Worm (Caenorhabditis elegans) whole organism, young adult: ENCODE measurements around the gene B0244.10.

Experiments used
- C06A6.2 ChIP-seq: fragments of 200-800 bp; sonication (Bioruptor generic); conservative IDR thresholded peaks from 2 replicates; pipeline ENCODE4 v1.3.6; 2022; ENCODE audit warnings: missing genetic modification characterization, missing compliant biosample characterization
- C17E4.6 ChIP-seq: fragments of 200-800 bp; sonication (Bioruptor generic); IDR thresholded peaks from 2 replicates; pipeline ENCODE4 v1.3.6; 2022; ENCODE audit warnings: missing genetic modification reagents, missing genetic modification characterization, missing compliant biosample characterization
- F23B12.7 ChIP-seq: sonication (generic microtip); optimal IDR thresholded peaks from 2 replicates; lab custom pipeline; 2017; ENCODE audit warnings: missing genetic modification characterization, mild to moderate bottlenecking, missing compliant biosample characterization, antibody characterized with exemption, moderate library complexity; ENCODE audit not compliant: insufficient read depth
- F39B2.1 ChIP-seq: fragments of 200-800 bp; sonication (Bioruptor generic); IDR thresholded peaks from 2 replicates; pipeline ENCODE4 v1.3.6; 2022; ENCODE audit warnings: missing genetic modification reagents, missing genetic modification characterization, missing compliant biosample characterization
- F57C9.4 ChIP-seq: sonication (generic microtip); optimal IDR thresholded peaks from 2 replicates; lab custom pipeline; 2017; ENCODE audit warnings: mild to moderate bottlenecking, missing genetic modification characterization, missing compliant biosample characterization
- Y53G8AR.9 ChIP-seq: fragments of 200-800 bp; sonication (Bioruptor generic); conservative IDR thresholded peaks from 2 replicates; pipeline ENCODE4 v1.3.6; 2022; ENCODE audit warnings: missing genetic modification reagents, missing genetic modification characterization, missing compliant biosample characterization
- Y79H2A.3 ChIP-seq: fragments of 200-800 bp; sonication (Bioruptor generic); conservative IDR thresholded peaks from 2 replicates; pipeline ENCODE4 v1.3.6; 2022; ENCODE audit warnings: missing genetic modification reagents, missing genetic modification characterization, missing compliant biosample characterization
- Y95B8A.8 ChIP-seq: fragments of 200-800 bp; sonication (Bioruptor generic); IDR thresholded peaks from 2 replicates; pipeline ENCODE4 v1.3.6; 2022; ENCODE audit warnings: missing genetic modification reagents, missing genetic modification characterization, missing compliant biosample characterization
- atf-7 ChIP-seq: sonication (generic microtip); optimal IDR thresholded peaks from 2 replicates; lab custom pipeline; 2017; ENCODE audit warnings: mild to moderate bottlenecking, missing genetic modification characterization, missing compliant biosample characterization
- athp-1 ChIP-seq: sonication (generic microtip); optimal IDR thresholded peaks from 2 replicates; lab custom pipeline; 2017; ENCODE audit warnings: mild to moderate bottlenecking, missing genetic modification characterization, missing compliant biosample characterization
- attf-3 ChIP-seq: fragments of 200-800 bp; sonication (Bioruptor generic); conservative IDR thresholded peaks from 2 replicates; pipeline ENCODE4 v1.3.6; 2022; ENCODE audit warnings: missing genetic modification reagents, missing genetic modification characterization, missing compliant biosample characterization
- cebp-1 ChIP-seq, 2 experiments: fragments of 200-800 bp in 1 of 2; sonication (Bioruptor generic) in 1 of 2; sonication (generic microtip) in 1 of 2; IDR thresholded peaks in 1 of 2; optimal IDR thresholded peaks in 1 of 2; 2 replicates each; pipeline versions ENCODE4 v1.3.6 to Lab custom; 2017 to 2022; ENCODE audit warnings: missing compliant biosample characterization in 2 of 2, missing genetic modification characterization in 2 of 2, mild to moderate bottlenecking in 1 of 2, missing genetic modification reagents in 1 of 2, moderate library complexity in 1 of 2
- cebp-2 ChIP-seq: fragments of 200-800 bp; sonication (Bioruptor generic); IDR thresholded peaks from 2 replicates; pipeline ENCODE4 v1.3.6; 2022; ENCODE audit warnings: missing genetic modification characterization, missing compliant biosample characterization
- ceh-100 ChIP-seq: fragments of 200-800 bp; sonication (Bioruptor generic); IDR thresholded peaks from 2 replicates; pipeline ENCODE4 v1.3.6; 2022; ENCODE audit warnings: missing genetic modification reagents, missing genetic modification characterization, missing compliant biosample characterization
- ceh-27 ChIP-seq: fragments of 200-800 bp; sonication (Bioruptor generic); optimal IDR thresholded peaks from 2 replicates; lab custom pipeline; 2018; ENCODE audit warnings: mild to moderate bottlenecking, missing genetic modification characterization, moderate library complexity, missing compliant biosample characterization
- ceh-58 ChIP-seq: fragments of 200-800 bp; sonication (Bioruptor generic); IDR thresholded peaks from 2 replicates; pipeline ENCODE4 v1.3.6; 2022; ENCODE audit warnings: missing genetic modification characterization, missing compliant biosample characterization
- ceh-91 ChIP-seq: fragments of 200-800 bp; sonication (Bioruptor generic); IDR thresholded peaks from 2 replicates; pipeline ENCODE4 v1.3.6; 2022; ENCODE audit warnings: missing genetic modification reagents, missing genetic modification characterization, missing compliant biosample characterization
- dpl-1 ChIP-seq: fragments of 150-350 bp; optimal IDR thresholded peaks from 2 replicates; lab custom pipeline; 2014; ENCODE audit warnings: missing biosample characterization, missing genetic modification reagents, missing genetic modification characterization
- efl-1 ChIP-seq: fragments of 150-350 bp; optimal IDR thresholded peaks from 2 replicates; lab custom pipeline; 2014; ENCODE audit warnings: missing biosample characterization, missing genetic modification reagents, missing genetic modification characterization
- egrh-3 ChIP-seq: fragments of 200-800 bp; sonication (Bioruptor generic); IDR thresholded peaks from 2 replicates; pipeline ENCODE4 v1.3.6; 2022; ENCODE audit warnings: missing genetic modification reagents, missing genetic modification characterization, missing compliant biosample characterization
- ekl-4 ChIP-seq: fragments of 200-800 bp; sonication (Bioruptor generic); IDR thresholded peaks from 2 replicates; pipeline ENCODE4 v1.3.6; 2022; ENCODE audit warnings: missing genetic modification reagents, missing genetic modification characterization, missing compliant biosample characterization
- him-1 ChIP-seq: sonication (generic microtip); optimal IDR thresholded peaks from 2 replicates; lab custom pipeline; 2016; ENCODE audit warnings: missing genotype, missing genetic modification reagents, missing genetic modification characterization, missing compliant biosample characterization
- hmg-20 ChIP-seq: fragments of 200-800 bp; sonication (Bioruptor generic); IDR thresholded peaks from 2 replicates; pipeline ENCODE4 v1.3.6; 2022; ENCODE audit warnings: missing genetic modification reagents, missing genetic modification characterization, missing compliant biosample characterization
- lin-26 ChIP-seq: fragments of 200-800 bp; sonication (Bioruptor generic); IDR thresholded peaks from 2 replicates; pipeline ENCODE4 v1.3.6; 2022; ENCODE audit warnings: missing genetic modification reagents, missing genetic modification characterization, missing compliant biosample characterization
- lin-35 ChIP-seq, 3 experiments: fragments of 150-350 bp in 2 of 3; sonication (generic microtip) in 1 of 3; optimal IDR thresholded peaks; 2 replicates each; lab custom pipeline; 2014 to 2018; ENCODE audit warnings: missing biosample characterization in 3 of 3, missing genetic modification characterization in 3 of 3, missing genetic modification reagents in 3 of 3
- lin-40 ChIP-seq: sonication (generic microtip); optimal IDR thresholded peaks from 2 replicates; lab custom pipeline; 2016; ENCODE audit warnings: missing genetic modification characterization, mild to moderate bottlenecking, missing compliant biosample characterization, missing genotype, missing genetic modification reagents
- lin-54 ChIP-seq: fragments of 200-800 bp; sonication (Bioruptor generic); optimal IDR thresholded peaks from 2 replicates; lab custom pipeline; 2018; ENCODE audit warnings: mild to moderate bottlenecking, missing genetic modification characterization, missing compliant biosample characterization
- lsl-1 ChIP-seq: fragments of 200-800 bp; sonication (Bioruptor generic); optimal IDR thresholded peaks from 2 replicates; lab custom pipeline; 2018; ENCODE audit warnings: mild to moderate bottlenecking, missing genetic modification characterization, moderate library complexity, missing compliant biosample characterization
- madf-6 ChIP-seq: fragments of 200-800 bp; sonication (Bioruptor generic); IDR thresholded peaks from 2 replicates; pipeline ENCODE4 v1.3.6; 2022; ENCODE audit warnings: missing genetic modification reagents, missing genetic modification characterization, missing compliant biosample characterization
- madf-8 ChIP-seq: fragments of 200-800 bp; sonication (Bioruptor generic); conservative IDR thresholded peaks from 2 replicates; pipeline ENCODE4 v1.3.6; 2022; ENCODE audit warnings: missing genetic modification reagents, missing genetic modification characterization, missing compliant biosample characterization
- nfyb-1 ChIP-seq: fragments of 200-800 bp; sonication (Bioruptor generic); IDR thresholded peaks from 2 replicates; pipeline ENCODE4 v1.3.6; 2022; ENCODE audit warnings: missing genetic modification reagents, missing genetic modification characterization, missing compliant biosample characterization
- nhr-27 ChIP-seq: fragments of 200-800 bp; sonication (Bioruptor generic); optimal IDR thresholded peaks from 2 replicates; lab custom pipeline; 2018; ENCODE audit warnings: mild to moderate bottlenecking, missing genetic modification characterization, moderate library complexity, missing compliant biosample characterization
- nhr-80 ChIP-seq: sonication (generic microtip); optimal IDR thresholded peaks from 2 replicates; lab custom pipeline; 2016; ENCODE audit warnings: missing genetic modification characterization, missing compliant biosample characterization
- rpc-1 ChIP-seq, 2 experiments: fragments of 150-350 bp in 1 of 2; sonication (generic microtip) in 1 of 2; optimal IDR thresholded peaks; 2 replicates each; lab custom pipeline; 2014 to 2018; ENCODE audit warnings: missing biosample characterization in 1 of 2, missing genetic modification characterization in 1 of 2, missing genetic modification reagents in 1 of 2, missing genotype in 1 of 2
- snpc-1.1 ChIP-seq: sonication (generic microtip); optimal IDR thresholded peaks from 2 replicates; lab custom pipeline; 2017; ENCODE audit warnings: missing genetic modification characterization, mild to moderate bottlenecking, missing compliant biosample characterization, antibody characterized with exemption, moderate library complexity, missing genotype, missing genetic modification reagents; ENCODE audit not compliant: insufficient read depth
- snpc-1.3 ChIP-seq: sonication (generic microtip); optimal IDR thresholded peaks from 2 replicates; lab custom pipeline; 2017; ENCODE audit warnings: missing genetic modification characterization, mild to moderate bottlenecking, missing compliant biosample characterization, antibody characterized with exemption, moderate library complexity, missing genotype, missing genetic modification reagents; ENCODE audit not compliant: insufficient read depth
- snpc-4 ChIP-seq, 5 experiments: fragments of 150-350 bp in 1 of 5; sonication (generic microtip) in 4 of 5; optimal IDR thresholded peaks; 2 replicates each; lab custom pipeline; 2014 to 2018; ENCODE audit warnings: missing genetic modification characterization in 5 of 5, missing biosample characterization in 3 of 5, antibody characterized with exemption in 2 of 5, mild to moderate bottlenecking in 2 of 5, missing compliant biosample characterization in 2 of 5, missing genotype in 2 of 5, moderate library complexity in 2 of 5, missing genetic modification reagents in 1 of 5
- somi-1 ChIP-seq: fragments of 200-800 bp; sonication (Bioruptor generic); optimal IDR thresholded peaks from 2 replicates; lab custom pipeline; 2018; ENCODE audit warnings: mild to moderate bottlenecking, missing genetic modification characterization, missing compliant biosample characterization
- unc-130 ChIP-seq: sonication (generic microtip); optimal IDR thresholded peaks from 2 replicates; lab custom pipeline; 2016; ENCODE audit warnings: missing genetic modification reagents, missing genetic modification characterization, missing compliant biosample characterization
- xnd-1 ChIP-seq: sonication (generic microtip); optimal IDR thresholded peaks from 2 replicates; lab custom pipeline; 2016; ENCODE audit warnings: missing genotype, missing genetic modification reagents, missing genetic modification characterization, missing compliant biosample characterization
- ztf-18 ChIP-seq: sonication (generic microtip); optimal IDR thresholded peaks from 2 replicates; lab custom pipeline; 2016; ENCODE audit warnings: missing genotype, mild to moderate bottlenecking, missing genetic modification characterization, missing compliant biosample characterization
- ztf-3 ChIP-seq: fragments of 200-800 bp; sonication (Bioruptor generic); optimal IDR thresholded peaks from 2 replicates; lab custom pipeline; 2018; ENCODE audit warnings: mild to moderate bottlenecking, missing genetic modification characterization, missing compliant biosample characterization

The B0244.10 gene

DNA sequence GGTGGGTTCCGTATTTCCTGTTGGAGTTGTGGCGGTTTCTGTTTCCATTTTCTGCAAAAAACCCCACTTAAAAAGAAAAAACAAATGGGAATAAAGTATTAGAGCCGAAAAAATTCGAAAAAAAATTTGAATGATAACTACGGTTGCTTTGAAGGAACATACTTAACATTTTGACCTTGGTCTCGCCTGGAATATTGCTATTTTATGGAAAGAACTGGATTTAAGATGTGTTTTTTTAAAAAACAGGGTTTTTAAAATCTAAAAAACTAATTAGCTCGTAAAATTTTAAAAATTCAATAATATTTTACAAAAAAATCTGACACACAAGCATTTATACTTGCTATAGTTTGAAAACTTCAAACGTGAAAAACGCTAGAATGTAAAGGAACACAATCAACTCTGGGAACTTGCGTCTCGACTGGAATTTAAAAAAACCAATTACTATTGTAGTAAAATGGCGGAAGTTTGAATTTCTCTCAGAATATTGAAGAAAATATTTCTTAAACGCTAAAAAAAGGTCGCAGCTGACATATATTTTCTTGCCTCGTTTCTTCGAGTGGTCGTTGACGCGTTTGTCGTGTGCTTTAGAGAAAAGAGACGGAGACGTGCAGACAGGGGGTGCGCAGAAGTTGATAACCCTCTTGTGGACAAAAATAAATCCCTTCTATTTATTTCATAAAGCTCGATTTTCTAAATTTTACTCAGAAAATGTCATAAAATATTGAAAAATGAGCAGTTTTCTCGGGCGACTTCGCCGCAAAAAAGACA, 36.8 kb upstream of the B0244.10 start, which contains the start of the genes lgg-3 and rgs-5 (continued):
- TF ChIP-seq atf-7 (tag; lab: Kevin White, UChicago): no peak
- TF ChIP-seq F23B12.7 (tag; lab: Kevin White, UChicago): no peak
- no peak for TF ChIP-seq nhr-27 (tag; lab: Kevin White, UChicago)
- TF ChIP-seq C17E4.6: no peak
- TF ChIP-seq ceh-58: no peak
- TF ChIP-seq egrh-3 (GFP tag; lab: Robert Waterston, UW): no peak
- peak; percentile 72 for TF ChIP-seq ztf-18 (tag; lab: Kevin White, UChicago)
- TF ChIP-seq lsl-1 (GFP tag; lab: Kevin White, UChicago): peak; percentile 96
- TF ChIP-seq cebp-2 (GFP tag; lab: Robert Waterston, UW): no peak
- TF ChIP-seq snpc-4 (GFP tag; optimal IDR thresholded peaks at IDR 0.05; lab: Kevin White, UChicago): no peak
- TF ChIP-seq snpc-4 (tag; optimal IDR thresholded peaks at IDR 0.05; lab: Kevin White, UChicago): peak; percentile 5 to 81 (median 31)
- peak; percentile 14 for TF ChIP-seq dpl-1 (GFP tag; lab: Kevin White, UChicago)
- TF ChIP-seq attf-3 (GFP tag; lab: Robert Waterston, UW): no peak
- peak; percentile 88 for TF ChIP-seq madf-6 (GFP tag; lab: Robert Waterston, UW)
- TF ChIP-seq ztf-3 (GFP tag; lab: Kevin White, UChicago): no peak
- 0 out of 2 replicates have a peak, but pooled peaks have one; percentile 8 for TF ChIP-seq ekl-4 (GFP tag; lab: Robert Waterston, UW)
- peak; percentile 62 for TF ChIP-seq efl-1 (GFP tag; lab: Kevin White, UChicago)
- peak; percentile 61 for TF ChIP-seq ceh-91 (GFP tag; lab: Robert Waterston, UW)
- 0 out of 2 replicates have a peak, but pooled peaks have one; percentile 11 for TF ChIP-seq cebp-1 (GFP tag; IDR thresholded peaks at IDR 0.05; lab: Robert Waterston, UW)
- peak; percentile 15 for TF ChIP-seq cebp-1 (tag; optimal IDR thresholded peaks at IDR 0.05; lab: Kevin White, UChicago)
- TF ChIP-seq snpc-1.3 (tag; lab: Kevin White, UChicago): peak; percentile 3
- no peak for TF ChIP-seq lin-40
- TF ChIP-seq ceh-100 (GFP tag; lab: Robert Waterston, UW): no peak
- no peak for TF ChIP-seq F57C9.4 (tag; lab: Kevin White, UChicago)
- TF ChIP-seq madf-8: peak; percentile 72
- no peak for TF ChIP-seq nfyb-1 (GFP tag; lab: Robert Waterston, UW)
- peak; percentile 64 for TF ChIP-seq him-1 (tag; lab: Kevin White, UChicago)
- TF ChIP-seq rpc-1 (optimal IDR thresholded peaks at IDR 0.05; lab: Kevin White, UChicago): no peak
- no peak for TF ChIP-seq rpc-1 (tag; optimal IDR thresholded peaks at IDR 0.05; lab: Kevin White, UChicago)
- peak; percentile 89 for TF ChIP-seq lin-54 (GFP tag; lab: Kevin White, UChicago)
- no peak for TF ChIP-seq Y79H2A.3 (GFP tag; lab: Robert Waterston, UW)
- TF ChIP-seq snpc-1.1 (tag; lab: Kevin White, UChicago): peak; percentile 31
- TF ChIP-seq F39B2.1 (GFP tag; lab: Robert Waterston, UW): no peak
- no peak for TF ChIP-seq hmg-20
- TF ChIP-seq somi-1 (GFP tag; lab: Kevin White, UChicago): no peak
- peak; percentile 12 for TF ChIP-seq nhr-80 (tag; lab: Kevin White, UChicago)
- no peak for TF ChIP-seq lin-26 (GFP tag; lab: Robert Waterston, UW)
- no peak for TF ChIP-seq C06A6.2 (GFP tag; lab: Robert Waterston, UW)
- TF ChIP-seq athp-1 (tag; lab: Kevin White, UChicago): peak; percentile 13
- TF ChIP-seq lin-35 (GFP tag; optimal IDR thresholded peaks at IDR 0.05; lab: Kevin White, UChicago): peak in 1 of 3 experiments; percentile 30
- TF ChIP-seq Y95B8A.8: no peak
- peak; percentile 12 for TF ChIP-seq ceh-27 (GFP tag; lab: Kevin White, UChicago)
- peak; percentile 37 for TF ChIP-seq unc-130 (GFP tag; lab: Kevin White, UChicago)
- no peak for TF ChIP-seq Y53G8AR.9 (GFP tag; lab: Robert Waterston, UW)
- peak; percentile 91 for TF ChIP-seq xnd-1
